Fruit fly (Drosophila melanogaster) S2 (cell line): ENCODE data around the gene CG5390.

ENCODE experiments used
- CG8478 ChIP-seq: fragments of >200 bp; optimal IDR thresholded peaks from 2 replicates; lab custom pipeline; 2018
- CTCF ChIP-seq, 2 experiments: fragments of >200 bp; optimal IDR thresholded peaks; 2 replicates each; lab custom pipeline; 2018

- no peak for TF ChIP-seq CTCF (optimal IDR thresholded peaks at IDR 0.05; lab: Kevin White, UChicago)
- TF ChIP-seq CG8478 (lab: Kevin White, UChicago): no peak
Observed at dm6 chr2L:10255725-10256158, 50.7 kb downstream of the CG5390 start, which contains the start of gene CG5676.
